Worm (Caenorhabditis elegans) whole organism, midembryonic: Measurements from ENCODE around the gene Y54G2A.72.

Experiments
- flt-1 ChIP-seq: fragments of 200-800 bp; sonication (Bioruptor generic); IDR thresholded peaks from 2 replicates; pipeline ENCODE4 v1.3.6; 2022; ENCODE audit warnings: missing genetic modification characterization, missing compliant biosample characterization
- ref-1 ChIP-seq: fragments of 200-800 bp; sonication (Bioruptor generic); conservative IDR thresholded peaks from 2 replicates; pipeline ENCODE4 v1.3.6; 2022; ENCODE audit warnings: missing genetic modification reagents, missing genetic modification characterization, missing compliant biosample characterization

- TF ChIP-seq flt-1 (GFP tag; lab: Robert Waterston, UW), result no peak
- no peak for TF ChIP-seq ref-1 (GFP tag; lab: Robert Waterston, UW)
These were observed 43.3 kb upstream of the Y54G2A.72 start for ce11 chrIV:2734675-2735074.
